Worm (Caenorhabditis elegans): ENCODE measurements around the gene F37C12.21.

DNA sequence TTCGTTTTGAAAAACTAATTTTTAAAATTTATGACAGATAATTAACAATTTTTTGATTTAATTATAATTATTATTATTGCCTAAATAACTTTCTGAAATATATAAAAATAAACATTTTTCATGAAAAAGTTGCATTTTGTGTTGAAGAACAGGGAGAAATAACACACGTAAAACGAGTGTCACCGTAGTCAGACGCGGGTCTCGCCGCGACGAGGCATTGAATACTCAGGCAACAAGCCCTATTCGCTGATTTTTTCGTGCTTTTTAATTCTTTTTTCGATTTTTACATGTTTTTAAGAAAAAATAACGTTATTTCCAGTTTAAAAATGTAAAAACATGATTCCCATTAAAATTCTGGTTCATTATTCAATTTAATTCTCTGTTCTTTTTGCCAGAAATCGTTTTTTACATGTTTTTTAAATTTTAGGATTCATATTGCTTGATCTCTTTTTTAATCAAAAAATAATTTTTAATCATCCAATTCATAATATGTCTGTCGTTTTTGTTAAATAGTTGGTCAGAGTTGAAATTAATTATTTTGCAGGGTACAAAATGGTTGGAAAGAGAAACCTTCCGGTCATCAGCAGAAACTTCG, 19.8 kb downstream of the F37C12.21 start, which contains the start of gene rpl-6:
- TF ChIP-seq dao-5 (tag; optimal IDR thresholded peaks at IDR 0.05) (no peak), him-1 (tag; optimal IDR thresholded peaks at IDR 0.05) (no peak)
